4 fruit fly cellular contexts compared by ENCODE assay signal in genomic region chr2L:6693794-6694254, dm6.
TF ChIP-seq lines count a peak whose summit lies in the region.

No protein-coding gene starts in this region.

- TF ChIP-seq CTCF in whole organism, embryonic (GFP tag; optimal IDR thresholded peaks at IDR 0.05; lab: Kevin White, UChicago): no peak

TF ChIP-seq in whole organism, embryonic, 481 proteins besides CTCF, POLR2A, EP300 and RAD21 (continues in another document):
- TF ChIP-seq Ptx1 (GFP tag; IDR thresholded peaks at IDR 0.05; lab: Robert Waterston, UW) (peak; percentile 32; the same call in 1 of the 2 replicates), CG8765 (GFP tag; IDR thresholded peaks at IDR 0.05; lab: Robert Waterston, UW) (no peak), CG11695 (GFP tag; IDR thresholded peaks at IDR 0.05; lab: Robert Waterston, UW) (0 out of 3 replicates have a peak, but pooled peaks have one; percentile 26), CG2116 (GFP tag; optimal IDR thresholded peaks at IDR 0.05; lab: Kevin White, UChicago) (peak; percentile 3), ab (GFP tag; optimal IDR thresholded peaks at IDR 0.05; lab: Kevin White, UChicago) (no peak), CG12744 (GFP tag; optimal IDR thresholded peaks at IDR 0.05; lab: Kevin White, UChicago) (no peak), CG17829 (tag; optimal IDR thresholded peaks at IDR 0.05; lab: Kevin White, UChicago) (peak; percentile 67), CG18262 (tag; optimal IDR thresholded peaks at IDR 0.05; lab: Kevin White, UChicago) (peak; percentile 85), al (GFP tag; IDR thresholded peaks at IDR 0.05; lab: Robert Waterston, UW) (no peak), cato (GFP tag; optimal IDR thresholded peaks at IDR 0.05; lab: Kevin White, UChicago; ENCODE audit: borderline replicate concordance) (no peak), Hr39 (optimal IDR thresholded peaks at IDR 0.05; lab: Kevin White, UChicago) (no peak), Ada2b (GFP tag; IDR thresholded peaks at IDR 0.05; lab: Robert Waterston, UW) (peak; percentile 29; the same call in 1 of the 2 replicates), nmo (GFP tag; optimal IDR thresholded peaks at IDR 0.05; lab: Kevin White, UChicago) (peak; percentile 76), Sry-δ (GFP tag; optimal IDR thresholded peaks at IDR 0.05; lab: Kevin White, UChicago) (no peak), H2.0 (GFP tag; IDR thresholded peaks at IDR 0.05; lab: Robert Waterston, UW) (no peak), dmrt11E (tag; optimal IDR thresholded peaks at IDR 0.05; lab: Kevin White, UChicago) (peak; percentile 54), tio (GFP tag; optimal IDR thresholded peaks at IDR 0.05; lab: Kevin White, UChicago) (peak; percentile 54), tll (GFP tag; optimal IDR thresholded peaks at IDR 0.05; lab: Kevin White, UChicago) (no peak), CoRest (tag; optimal IDR thresholded peaks at IDR 0.05; lab: Kevin White, UChicago) (peak; percentile 71), abd-A (tag; optimal IDR thresholded peaks at IDR 0.05; lab: Kevin White, UChicago) (no peak), CG4424 (GFP tag; optimal IDR thresholded peaks at IDR 0.05; lab: Kevin White, UChicago) (peak; percentile 30), wek (GFP tag; optimal IDR thresholded peaks at IDR 0.05; lab: Kevin White, UChicago) (no peak), Adf1 (GFP tag; IDR thresholded peaks at IDR 0.05; lab: Robert Waterston, UW) (no peak)

TF ChIP-seq in whole organism, prepupa, 60 proteins besides CTCF, POLR2A, EP300 and RAD21 (continues in another document):
- TF ChIP-seq CG9139 (GFP tag; optimal IDR thresholded peaks at IDR 0.05; lab: Kevin White, UChicago) (peak; percentile 62), CG7368 (GFP tag; optimal IDR thresholded peaks at IDR 0.05; lab: Kevin White, UChicago) (no peak), salr (GFP tag; optimal IDR thresholded peaks at IDR 0.05; lab: Kevin White, UChicago) (peak in 1 of 2 experiments; percentile 79), spab (GFP tag; optimal IDR thresholded peaks at IDR 0.05; lab: Kevin White, UChicago) (peak; percentile 64), OdsH (GFP tag; optimal IDR thresholded peaks at IDR 0.05; lab: Kevin White, UChicago) (peak; percentile 60), acj6 (GFP tag; optimal IDR thresholded peaks at IDR 0.05; lab: Kevin White, UChicago) (peak; percentile 51), Met (GFP tag; optimal IDR thresholded peaks at IDR 0.05; lab: Kevin White, UChicago) (peak; percentile 65), CG11762 (GFP tag; optimal IDR thresholded peaks at IDR 0.05; lab: Kevin White, UChicago; ENCODE audit: insufficient read depth) (peak; percentile 34), CG10669 (GFP tag; optimal IDR thresholded peaks at IDR 0.05; lab: Kevin White, UChicago) (peak; percentile 62), eg (GFP tag; IDR thresholded peaks at IDR 0.05; lab: Robert Waterston, UW) (peak; percentile 42; the same call in 1 of the 3 replicates), achi (GFP tag; optimal IDR thresholded peaks at IDR 0.05; lab: Kevin White, UChicago) (peak; percentile 59), Ets96B (tag; optimal IDR thresholded peaks at IDR 0.05; lab: Kevin White, UChicago) (peak; percentile 69), CG6276 (GFP tag; optimal IDR thresholded peaks at IDR 0.05; lab: Kevin White, UChicago) (peak; percentile 82), CG11294 (GFP tag; IDR thresholded peaks at IDR 0.05; lab: Robert Waterston, UW) (no peak), CG8319 (GFP tag; optimal IDR thresholded peaks at IDR 0.05; lab: Kevin White, UChicago) (peak; percentile 2), fd59A (GFP tag; optimal IDR thresholded peaks at IDR 0.05; lab: Kevin White, UChicago) (peak; percentile 54), dac (GFP tag; optimal IDR thresholded peaks at IDR 0.05; lab: Kevin White, UChicago) (peak; percentile 56), CG34406 (GFP tag; optimal IDR thresholded peaks at IDR 0.05; lab: Kevin White, UChicago) (peak; percentile 44), CG6854 (GFP tag; optimal IDR thresholded peaks at IDR 0.05; lab: Kevin White, UChicago) (peak; percentile 38), Smox (GFP tag; optimal IDR thresholded peaks at IDR 0.05; lab: Kevin White, UChicago) (peak; percentile 33), CG6808 (GFP tag; optimal IDR thresholded peaks at IDR 0.05; lab: Kevin White, UChicago) (peak; percentile 81), CG10631 (GFP tag; optimal IDR thresholded peaks at IDR 0.05; lab: Kevin White, UChicago) (peak; percentile 61), Gug (GFP tag; IDR thresholded peaks at IDR 0.05; lab: Robert Waterston, UW) (peak; percentile 8; the same call in 1 of the 2 replicates)

TF ChIP-seq in whole organism, pupa, 21 proteins besides CTCF, POLR2A, EP300 and RAD21:
- TF ChIP-seq CG8301 (tag; optimal IDR thresholded peaks at IDR 0.05; lab: Kevin White, UChicago) (peak; percentile 81), CG17806 (tag; optimal IDR thresholded peaks at IDR 0.05; lab: Kevin White, UChicago) (peak; percentile 52), gl (tag; optimal IDR thresholded peaks at IDR 0.05; lab: Kevin White, UChicago) (no peak), CG14655 (GFP tag; optimal IDR thresholded peaks at IDR 0.05; lab: Kevin White, UChicago) (peak; percentile 86), CG8159 (tag; optimal IDR thresholded peaks at IDR 0.05; lab: Kevin White, UChicago) (peak; percentile 83), rn (GFP tag; IDR thresholded peaks at IDR 0.05; lab: Robert Waterston, UW) (no peak), CG4496 (GFP tag; IDR thresholded peaks at IDR 0.05; lab: Robert Waterston, UW) (0 out of 3 replicates have a peak, but pooled peaks have one; percentile 59), CG13204 (GFP tag; optimal IDR thresholded peaks at IDR 0.05; lab: Kevin White, UChicago) (peak; percentile 55), CG32121 (GFP tag; IDR thresholded peaks at IDR 0.05; lab: Robert Waterston, UW) (no peak), D1 (tag; optimal IDR thresholded peaks at IDR 0.05; lab: Kevin White, UChicago) (peak; percentile 43), CG10348 (GFP tag; IDR thresholded peaks at IDR 0.05; lab: Robert Waterston, UW) (no peak), CG34367 (tag; optimal IDR thresholded peaks at IDR 0.05; lab: Kevin White, UChicago) (peak; percentile 66), Pif1A (GFP tag; optimal IDR thresholded peaks at IDR 0.05; lab: Kevin White, UChicago) (peak; percentile 65), CG12605 (GFP tag; IDR thresholded peaks at IDR 0.05; lab: Robert Waterston, UW) (0 out of 2 replicates have a peak, but pooled peaks have one; percentile 23), CG9948 (tag; optimal IDR thresholded peaks at IDR 0.05; lab: Kevin White, UChicago) (peak; percentile 69), EcR (GFP tag; optimal IDR thresholded peaks at IDR 0.05; lab: Kevin White, UChicago) (no peak), Snoo (tag; optimal IDR thresholded peaks at IDR 0.05; lab: Kevin White, UChicago) (peak; percentile 44), CG15710 (tag; optimal IDR thresholded peaks at IDR 0.05; lab: Kevin White, UChicago) (peak; percentile 77), fd96Ca (GFP tag; IDR thresholded peaks at IDR 0.05; lab: Robert Waterston, UW) (peak; percentile 30; the same call in 1 of the 3 replicates), Ets98B (GFP tag; IDR thresholded peaks at IDR 0.05; lab: Robert Waterston, UW) (no peak), Pif1B (GFP tag; optimal IDR thresholded peaks at IDR 0.05; lab: Kevin White, UChicago) (peak; percentile 39)

TF ChIP-seq in whole organism, wandering third instar larva, 38 proteins besides CTCF, POLR2A, EP300 and RAD21:
- TF ChIP-seq brk (GFP tag; optimal IDR thresholded peaks at IDR 0.05; lab: Kevin White, UChicago) (no peak), br (GFP tag; optimal IDR thresholded peaks at IDR 0.05; lab: Kevin White, UChicago) (peak; percentile 37), Sp1 (GFP tag; optimal IDR thresholded peaks at IDR 0.05; lab: Kevin White, UChicago) (peak; percentile 65), woc (GFP tag; optimal IDR thresholded peaks at IDR 0.05; lab: Kevin White, UChicago) (peak; percentile 35), psq (GFP tag; optimal IDR thresholded peaks at IDR 0.05; lab: Kevin White, UChicago) (peak; percentile 40), Vsx2 (GFP tag; optimal IDR thresholded peaks at IDR 0.05; lab: Kevin White, UChicago; ENCODE audit: partially characterized antibody) (no peak), N (GFP tag; optimal IDR thresholded peaks at IDR 0.05; lab: Kevin White, UChicago) (no peak), sage (GFP tag; optimal IDR thresholded peaks at IDR 0.05; lab: Kevin White, UChicago) (no peak), Hr78 (GFP tag; optimal IDR thresholded peaks at IDR 0.05; lab: Kevin White, UChicago) (no peak), ey (GFP tag; optimal IDR thresholded peaks at IDR 0.05; lab: Kevin White, UChicago) (peak; percentile 23), Hr83 (GFP tag; optimal IDR thresholded peaks at IDR 0.05; lab: Kevin White, UChicago; ENCODE audit: poor library complexity, severe bottlenecking) (no peak), Myc (optimal IDR thresholded peaks at IDR 0.05; lab: Kevin White, UChicago) (no peak), CG9705 (GFP tag; optimal IDR thresholded peaks at IDR 0.05; lab: Kevin White, UChicago) (peak; percentile 18), h (GFP tag; optimal IDR thresholded peaks at IDR 0.05; lab: Kevin White, UChicago) (peak; percentile 65), CrebA (GFP tag; optimal IDR thresholded peaks at IDR 0.05; lab: Kevin White, UChicago; ENCODE audit: borderline replicate concordance) (no peak), Rel (GFP tag; optimal IDR thresholded peaks at IDR 0.05; lab: Kevin White, UChicago) (no peak), Rel (tag; optimal IDR thresholded peaks at IDR 0.05; lab: Kevin White, UChicago) (no peak), Mio (GFP tag; optimal IDR thresholded peaks at IDR 0.05; lab: Kevin White, UChicago) (no peak), foxo (GFP tag; optimal IDR thresholded peaks at IDR 0.05; lab: Kevin White, UChicago) (peak in 1 of 2 experiments; percentile 56), OdsH (GFP tag; optimal IDR thresholded peaks at IDR 0.05; lab: Kevin White, UChicago) (peak; percentile 45), dsf (GFP tag; optimal IDR thresholded peaks at IDR 0.05; lab: Kevin White, UChicago; ENCODE audit: borderline replicate concordance) (no peak), fru (GFP tag; optimal IDR thresholded peaks at IDR 0.05; lab: Kevin White, UChicago) (peak; percentile 49), sv (GFP tag; optimal IDR thresholded peaks at IDR 0.05; lab: Kevin White, UChicago) (no peak), HLH106 (tag; optimal IDR thresholded peaks at IDR 0.05; lab: Kevin White, UChicago) (peak; percentile 52), CG32264 (GFP tag; optimal IDR thresholded peaks at IDR 0.05; lab: Kevin White, UChicago) (no peak), rgr (GFP tag; optimal IDR thresholded peaks at IDR 0.05; lab: Kevin White, UChicago) (peak; percentile 24)

Comparison
In these comparisons a context has a peak if more than half of its experiments do, and no peak if none do; other contexts are left out.
1. Of the 7 proteins assayed by ChIP-seq in both whole organism, embryonic and whole organism, prepupa: peak only in whole organism, embryonic: Blimp-1; only in whole organism, prepupa: Gug, Hr39 and Lpt; in both: CG6854 and Sox102F; in neither: 1.